Worm (Caenorhabditis elegans) whole organism, L2 larva: ENCODE data around the gene srh-204.

Source experiments
- F13H6.1 ChIP-seq: sonication (generic microtip); optimal IDR thresholded peaks from 2 replicates; lab custom pipeline; 2016; ENCODE audit warnings: missing genetic modification characterization, missing compliant biosample characterization
- ama-1 ChIP-seq: fragments of 150-350 bp; optimal IDR thresholded peaks from 2 replicates; lab custom pipeline; 2018; ENCODE audit warnings: inconsistent platforms
- ceh-82 ChIP-seq: fragments of 150-350 bp; optimal IDR thresholded peaks from 2 replicates; lab custom pipeline; 2014; ENCODE audit warnings: missing biosample characterization, missing genetic modification characterization
- fos-1 ChIP-seq: fragments of 150-350 bp; optimal IDR thresholded peaks from 2 replicates; lab custom pipeline; 2014; ENCODE audit warnings: missing biosample characterization, missing genetic modification characterization
- mdl-1 ChIP-seq, 2 experiments: fragments of 150-350 bp in 1 of 2; sonication (generic microtip) in 1 of 2; optimal IDR thresholded peaks; 2 replicates each; lab custom pipeline; 2017; ENCODE audit warnings: missing biosample characterization in 2 of 2, missing genetic modification characterization in 2 of 2
- nhr-12 ChIP-seq: fragments of 150-350 bp; optimal IDR thresholded peaks from 2 replicates; lab custom pipeline; 2014; ENCODE audit warnings: missing biosample characterization, missing genetic modification characterization
- nhr-77 ChIP-seq: fragments of 150-350 bp; optimal IDR thresholded peaks from 2 replicates; lab custom pipeline; 2014; ENCODE audit warnings: missing biosample characterization, missing genetic modification characterization
- skn-1 ChIP-seq: sonication (generic microtip); optimal IDR thresholded peaks from 2 replicates; lab custom pipeline; 2017; ENCODE audit warnings: missing biosample characterization, missing genetic modification characterization

DNA sequence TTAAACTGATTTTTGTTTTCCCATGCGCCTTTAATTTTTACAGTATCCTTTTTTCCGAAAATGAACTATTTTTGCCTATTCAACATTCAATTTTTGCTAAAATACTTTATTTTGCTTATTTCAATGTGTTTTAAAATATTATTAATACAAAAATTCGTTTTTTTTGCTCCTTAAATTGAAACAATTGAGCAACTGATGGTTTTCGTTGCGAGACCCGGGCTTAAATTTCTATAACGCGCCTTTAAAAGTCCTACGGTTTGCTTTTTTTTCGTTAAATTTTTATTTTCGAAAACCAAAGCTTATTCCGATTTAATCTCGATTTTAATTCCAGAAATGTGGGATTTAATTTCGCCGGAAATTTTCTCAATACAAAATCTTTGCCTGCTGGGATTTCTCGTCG lies 44.9 kb downstream of the srh-204 start, which contains the start of gene algn-5:
- TF ChIP-seq ama-1 (lab: Kevin White, UChicago) (no peak), F13H6.1 (no peak), skn-1 (tag; lab: Kevin White, UChicago) (no peak), fos-1 (tag; lab: Kevin White, UChicago) (no peak), ceh-82 (no peak), nhr-77 (no peak), mdl-1 (tag; optimal IDR thresholded peaks at IDR 0.05; lab: Kevin White, UChicago) (no peak), nhr-12 (no peak)
